Fruit fly (Drosophila melanogaster) whole organism, prepupa: ENCODE measurements around the gene CG14187.

ENCODE experiments used
- CG4318 ChIP-seq: fragments of 200-800 bp; sonication (Bioruptor generic); optimal IDR thresholded peaks from 3 replicates; lab custom pipeline; 2017; ENCODE audit warnings: missing biosample characterization, mild to moderate bottlenecking, missing genetic modification characterization
- CG8319 ChIP-seq: fragments of 200-800 bp; sonication (Bioruptor generic); optimal IDR thresholded peaks from 3 replicates; lab custom pipeline; 2016; ENCODE audit warnings: missing biosample characterization, missing genetic modification characterization
- CG9139 ChIP-seq: fragments of 200-800 bp; sonication (Bioruptor generic); optimal IDR thresholded peaks from 3 replicates; lab custom pipeline; 2017; ENCODE audit warnings: missing biosample characterization, mild to moderate bottlenecking, missing genetic modification characterization

The CG14187 gene

DNA sequence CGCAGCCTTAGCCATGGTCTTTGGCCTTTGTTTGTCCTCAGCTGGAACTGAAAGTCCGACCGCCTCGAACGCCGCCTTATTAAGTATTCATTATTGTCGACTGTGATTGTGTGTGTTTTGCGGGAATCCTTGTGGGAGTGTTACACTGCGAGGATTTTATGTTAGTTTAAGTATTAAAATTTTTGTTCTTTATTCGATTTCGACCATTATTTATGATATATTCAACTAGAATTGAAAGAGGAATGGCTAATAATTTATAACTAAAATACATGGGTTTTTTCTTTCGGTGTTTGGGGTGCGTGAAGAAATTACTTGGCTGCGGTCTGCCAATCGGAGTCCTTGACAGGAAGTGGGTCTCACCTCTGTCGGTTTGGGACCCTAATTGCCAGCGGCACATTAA lies 50.1 kb downstream of the CG14187 start:
- TF ChIP-seq CG8319 (GFP tag; lab: Kevin White, UChicago) (no peak), CG4318 (GFP tag; lab: Kevin White, UChicago) (no peak), CG9139 (GFP tag; lab: Kevin White, UChicago) (no peak)
